Worm (Caenorhabditis elegans): ENCODE data around the gene zyg-8.

ce11 chrIII:12022281-12022680, 39.2 kb upstream of the zyg-8 start:
- no peak for TF ChIP-seq fos-1 (tag; optimal IDR thresholded peaks at IDR 0.05)
- TF ChIP-seq ceh-82 (tag; optimal IDR thresholded peaks at IDR 0.05), result no peak
- no peak for TF ChIP-seq ZK546.5 (tag; optimal IDR thresholded peaks at IDR 0.05)
- no peak for TF ChIP-seq ztf-11 (tag; optimal IDR thresholded peaks at IDR 0.05)
- no peak for TF ChIP-seq sma-9 (GFP tag; optimal IDR thresholded peaks at IDR 0.05)
- no peak for TF ChIP-seq sma-9 (tag; optimal IDR thresholded peaks at IDR 0.05)
- TF ChIP-seq unc-39 (tag; optimal IDR thresholded peaks at IDR 0.05), result no peak
